Fruit fly (Drosophila melanogaster) whole organism, prepupa: Measurements from ENCODE around the gene CG32263.

Source experiments
- CG10631 ChIP-seq: fragments of 200-800 bp; sonication (Bioruptor generic); optimal IDR thresholded peaks from 2 replicates; lab custom pipeline; 2016; ENCODE audit warnings: missing biosample characterization, missing genetic modification characterization
- CG10669 ChIP-seq: fragments of 200-800 bp; sonication (Bioruptor generic); optimal IDR thresholded peaks from 3 replicates; lab custom pipeline; 2018; ENCODE audit warnings: missing biosample characterization, mild to moderate bottlenecking, missing genetic modification characterization, moderate library complexity
- CG11294 ChIP-seq: fragments of 200-800 bp; sonication (Bioruptor generic); IDR thresholded peaks from 2 replicates; pipeline ENCODE4 v1.3.6; 2022; ENCODE audit warnings: missing biosample characterization, missing genetic modification characterization
- CG11762 ChIP-seq: fragments of 200-800 bp; sonication (Bioruptor generic); optimal IDR thresholded peaks from 3 replicates; lab custom pipeline; 2016; ENCODE audit warnings: missing biosample characterization, missing genetic modification characterization; ENCODE audit not compliant: insufficient read depth
- CG11902 ChIP-seq: fragments of 200-800 bp; sonication (Bioruptor generic); optimal IDR thresholded peaks from 3 replicates; lab custom pipeline; 2016; ENCODE audit warnings: missing biosample characterization, missing genetic modification characterization
- CG15336 ChIP-seq: fragments of 200-800 bp; sonication (Bioruptor generic); IDR thresholded peaks from 2 replicates; pipeline ENCODE4 v1.3.6; 2022; ENCODE audit warnings: missing biosample characterization, missing genetic modification characterization
- CG16779 ChIP-seq: fragments of 200-800 bp; sonication (Bioruptor generic); optimal IDR thresholded peaks from 3 replicates; lab custom pipeline; 2017; ENCODE audit warnings: missing biosample characterization, mild to moderate bottlenecking, missing genetic modification characterization
- CG3032 ChIP-seq: fragments of 200-800 bp; optimal IDR thresholded peaks from 2 replicates; lab custom pipeline; 2019; ENCODE audit warnings: missing biosample characterization, mild to moderate bottlenecking, missing genetic modification characterization, moderate library complexity
- CG31627 ChIP-seq: fragments of 200-800 bp; sonication (Bioruptor generic); optimal IDR thresholded peaks from 3 replicates; lab custom pipeline; 2016; ENCODE audit warnings: missing biosample characterization, missing genetic modification characterization
- CG32006 ChIP-seq: fragments of 200-800 bp; sonication (Bioruptor generic); optimal IDR thresholded peaks from 3 replicates; lab custom pipeline; 2017; ENCODE audit warnings: missing biosample characterization, mild to moderate bottlenecking, missing genetic modification characterization
- CG34406 ChIP-seq: fragments of 200-800 bp; sonication (Bioruptor generic); optimal IDR thresholded peaks from 3 replicates; lab custom pipeline; 2016; ENCODE audit warnings: missing biosample characterization, missing genetic modification characterization
- CG3919 ChIP-seq: fragments of 200-800 bp; sonication (Bioruptor generic); optimal IDR thresholded peaks from 3 replicates; lab custom pipeline; 2016; ENCODE audit warnings: missing biosample characterization, missing genetic modification characterization
- CG4318 ChIP-seq: fragments of 200-800 bp; sonication (Bioruptor generic); optimal IDR thresholded peaks from 3 replicates; lab custom pipeline; 2017; ENCODE audit warnings: missing biosample characterization, mild to moderate bottlenecking, missing genetic modification characterization
- CG6163 ChIP-seq: fragments of 200-800 bp; sonication (Bioruptor generic); IDR thresholded peaks from 3 replicates; pipeline ENCODE4 v1.3.6; 2022; ENCODE audit warnings: missing biosample characterization, missing genetic modification characterization
- CG6276 ChIP-seq: fragments of 200-800 bp; sonication (Bioruptor generic); optimal IDR thresholded peaks from 2 replicates; lab custom pipeline; 2017; ENCODE audit warnings: missing biosample characterization, mild to moderate bottlenecking, missing genetic modification characterization
- CG6792 ChIP-seq: fragments of 200-800 bp; sonication (Bioruptor generic); optimal IDR thresholded peaks from 3 replicates; lab custom pipeline; 2016; ENCODE audit warnings: missing biosample characterization, missing genetic modification characterization
- CG7368 ChIP-seq: fragments of 200-800 bp; sonication (Bioruptor generic); optimal IDR thresholded peaks from 3 replicates; lab custom pipeline; 2016; ENCODE audit warnings: missing biosample characterization, missing genetic modification characterization
- CG8119 ChIP-seq: fragments of 200-800 bp; sonication (Bioruptor generic); IDR thresholded peaks from 3 replicates; pipeline ENCODE4 v1.3.6; 2022; ENCODE audit warnings: missing biosample characterization, missing genetic modification characterization
- CG9139 ChIP-seq: fragments of 200-800 bp; sonication (Bioruptor generic); optimal IDR thresholded peaks from 3 replicates; lab custom pipeline; 2017; ENCODE audit warnings: missing biosample characterization, mild to moderate bottlenecking, missing genetic modification characterization
- Eip75B ChIP-seq: fragments of 200-800 bp; sonication (Bioruptor generic); optimal IDR thresholded peaks from 3 replicates; lab custom pipeline; 2016; ENCODE audit warnings: missing biosample characterization, missing genetic modification characterization
- Eip78C ChIP-seq: fragments of 200-800 bp; sonication (Bioruptor generic); peaks from one replicate; lab custom pipeline; 2016; ENCODE audit warnings: missing biosample characterization, missing genetic modification characterization
- Eip93F ChIP-seq: fragments of 200-800 bp; sonication (Bioruptor generic); optimal IDR thresholded peaks from 2 replicates; lab custom pipeline; 2016; ENCODE audit warnings: missing biosample characterization, mild to moderate bottlenecking, missing genetic modification characterization
- Ets96B ChIP-seq: fragments of 200-800 bp; optimal IDR thresholded peaks from 2 replicates; lab custom pipeline; 2019; ENCODE audit warnings: missing biosample characterization, mild to moderate bottlenecking, missing genetic modification characterization, moderate library complexity
- Hr38 ChIP-seq: sonication (Bioruptor generic); optimal IDR thresholded peaks from 2 replicates; lab custom pipeline; 2016; ENCODE audit warnings: missing biosample characterization, missing genetic modification characterization
- Hr39 ChIP-seq: fragments of 200-800 bp; sonication (Bioruptor generic); optimal IDR thresholded peaks from 2 replicates; lab custom pipeline; 2016; ENCODE audit warnings: missing biosample characterization, missing genetic modification characterization
- Hr4 ChIP-seq: fragments of 200-800 bp; sonication (Bioruptor generic); optimal IDR thresholded peaks from 3 replicates; lab custom pipeline; 2016; ENCODE audit warnings: missing biosample characterization, missing genetic modification characterization
- OdsH ChIP-seq: fragments of 200-800 bp; sonication (Bioruptor generic); optimal IDR thresholded peaks from 3 replicates; lab custom pipeline; 2016; ENCODE audit warnings: missing biosample characterization, missing genetic modification characterization
- Sox102F ChIP-seq: fragments of 200-800 bp; sonication (Bioruptor generic); optimal IDR thresholded peaks from 2 replicates; lab custom pipeline; 2016; ENCODE audit warnings: missing biosample characterization, mild to moderate bottlenecking, missing genetic modification characterization
- Sox14 ChIP-seq: fragments of 200-800 bp; sonication (Bioruptor generic); optimal IDR thresholded peaks from 3 replicates; lab custom pipeline; 2016; ENCODE audit warnings: missing biosample characterization, missing genetic modification characterization
- Sox15 ChIP-seq: fragments of 200-800 bp; sonication (Bioruptor generic); optimal IDR thresholded peaks from 3 replicates; lab custom pipeline; 2016; ENCODE audit warnings: missing biosample characterization, missing genetic modification characterization
- cyc ChIP-seq: fragments of 200-800 bp; sonication (Bioruptor generic); optimal IDR thresholded peaks from 3 replicates; lab custom pipeline; 2016; ENCODE audit warnings: missing biosample characterization, missing genetic modification characterization
- eg ChIP-seq: fragments of 200-800 bp; sonication (Bioruptor generic); IDR thresholded peaks from 3 replicates; pipeline ENCODE4 v1.3.6; 2022; ENCODE audit warnings: missing biosample characterization, missing genetic modification characterization
- esn ChIP-seq: fragments of 200-800 bp; sonication (Bioruptor generic); optimal IDR thresholded peaks from 2 replicates; lab custom pipeline; 2016; ENCODE audit warnings: missing biosample characterization, mild to moderate bottlenecking, missing genetic modification characterization, moderate library complexity
- fd85E ChIP-seq: fragments of 200-800 bp; sonication (Bioruptor generic); optimal IDR thresholded peaks from 3 replicates; lab custom pipeline; 2016; ENCODE audit warnings: missing biosample characterization, missing genetic modification characterization
- fkh ChIP-seq: fragments of 200-800 bp; sonication (Bioruptor generic); optimal IDR thresholded peaks from 3 replicates; lab custom pipeline; 2017; ENCODE audit warnings: missing biosample characterization, mild to moderate bottlenecking, missing genetic modification characterization, moderate library complexity
- pdm3 ChIP-seq: fragments of 200-800 bp; sonication (Bioruptor generic); optimal IDR thresholded peaks from 3 replicates; lab custom pipeline; 2016; ENCODE audit warnings: missing biosample characterization, missing genetic modification characterization
- salr ChIP-seq, 2 experiments: fragments of 200-800 bp; sonication (Bioruptor generic); optimal IDR thresholded peaks; 3 replicates each; lab custom pipeline; 2016 to 2018; ENCODE audit warnings: missing biosample characterization in 2 of 2, missing genetic modification characterization in 2 of 2, mild to moderate bottlenecking in 1 of 2
- spab ChIP-seq: fragments of 200-800 bp; sonication (Bioruptor generic); optimal IDR thresholded peaks from 2 replicates; lab custom pipeline; 2017; ENCODE audit warnings: missing biosample characterization, mild to moderate bottlenecking, missing genetic modification characterization, missing genetic modification reagents
- svp ChIP-seq: fragments of 200-800 bp; sonication (Bioruptor generic); peaks from one replicate; lab custom pipeline; 2016; ENCODE audit warnings: missing biosample characterization, missing genetic modification characterization
- topi ChIP-seq: fragments of 200-800 bp; sonication (Bioruptor generic); optimal IDR thresholded peaks from 3 replicates; lab custom pipeline; 2016; ENCODE audit warnings: missing biosample characterization, missing genetic modification characterization
- vri ChIP-seq: fragments of 200-800 bp; sonication (Bioruptor generic); optimal IDR thresholded peaks from 3 replicates; lab custom pipeline; 2016; ENCODE audit warnings: missing biosample characterization, mild to moderate bottlenecking, missing genetic modification characterization

The CG32263 gene

DNA sequence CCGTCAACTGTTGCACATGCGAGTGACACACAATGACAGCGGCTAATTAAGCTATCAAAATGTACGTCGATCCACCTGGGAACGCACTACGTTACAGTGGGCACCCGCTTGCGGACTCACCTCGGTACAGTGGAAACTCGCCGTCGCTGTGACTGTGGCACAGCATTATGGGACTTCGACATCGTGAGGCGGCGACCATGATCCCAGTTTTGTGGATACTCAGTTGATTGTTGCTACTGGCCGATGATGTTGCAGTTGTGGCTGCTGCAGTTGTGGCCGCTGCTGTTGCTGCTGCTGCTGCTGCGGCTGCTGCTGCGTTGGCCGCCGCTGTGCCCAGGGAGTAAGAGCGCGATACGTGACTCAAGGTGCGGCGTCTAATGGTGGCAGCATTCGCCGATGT is 11.1 kb downstream of the CG32263 start:
- peak; percentile 2 for TF ChIP-seq CG3919 (GFP tag; lab: Kevin White, UChicago)
- TF ChIP-seq OdsH (GFP tag; lab: Kevin White, UChicago) = no peak
- TF ChIP-seq CG8119 (GFP tag; lab: Robert Waterston, UW) = no peak
- no peak for TF ChIP-seq CG6163 (GFP tag; lab: Robert Waterston, UW)
- no peak for TF ChIP-seq fkh
- TF ChIP-seq Hr39 (GFP tag; lab: Kevin White, UChicago) = no peak
- TF ChIP-seq esn (GFP tag; lab: Kevin White, UChicago) = no peak
- TF ChIP-seq Hr4 (GFP tag; lab: Kevin White, UChicago) = peak; percentile 24
- peak; percentile 22; the same call in 1 of the 2 replicates for TF ChIP-seq CG15336 (GFP tag; lab: Robert Waterston, UW)
- TF ChIP-seq CG11294 (GFP tag; lab: Robert Waterston, UW) = 0 out of 2 replicates have a peak, but pooled peaks have one; percentile 16
- TF ChIP-seq svp (GFP tag; lab: Kevin White, UChicago) = peak; percentile 8
- no peak for TF ChIP-seq CG4318 (GFP tag; lab: Kevin White, UChicago)
- no peak for TF ChIP-seq CG7368 (GFP tag; lab: Kevin White, UChicago)
- TF ChIP-seq cyc = no peak
- TF ChIP-seq fd85E (GFP tag; lab: Kevin White, UChicago) = no peak
- no peak for TF ChIP-seq Sox14 (GFP tag; lab: Kevin White, UChicago)
- no peak for TF ChIP-seq CG31627 (GFP tag; lab: Kevin White, UChicago)
- peak; percentile 57; the same call in 1 of the 3 replicates for TF ChIP-seq eg (GFP tag; lab: Robert Waterston, UW)
- TF ChIP-seq CG3032 (tag; lab: Kevin White, UChicago) = no peak
- TF ChIP-seq CG32006 = peak; percentile 36
- TF ChIP-seq CG6276 (GFP tag; lab: Kevin White, UChicago) = no peak
- TF ChIP-seq CG16779 = no peak
- no peak for TF ChIP-seq CG6792 (GFP tag; lab: Kevin White, UChicago)
- TF ChIP-seq pdm3 (GFP tag; lab: Kevin White, UChicago) = no peak

DNA sequence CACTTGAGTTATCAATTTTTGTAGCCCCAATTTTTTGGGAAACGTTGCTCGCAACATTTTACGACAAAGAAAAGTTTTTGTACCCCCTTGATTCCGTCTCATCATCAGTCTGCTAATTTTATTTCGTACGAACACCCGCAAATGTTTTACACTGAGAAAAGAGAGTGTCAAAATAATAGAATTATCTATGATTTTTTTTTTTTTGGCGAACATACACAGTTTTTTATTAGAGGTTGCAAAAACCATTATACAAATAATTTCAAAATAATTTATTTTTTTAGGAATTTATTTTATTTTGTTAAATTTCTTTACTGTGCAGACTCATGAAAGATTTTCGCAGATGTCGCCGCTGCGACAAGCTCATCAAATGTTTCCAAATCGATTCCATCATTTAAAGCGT is 12.4 kb downstream of the CG32263 start:
- TF ChIP-seq CG8119 (GFP tag; lab: Robert Waterston, UW) = 0 out of 3 replicates have a peak, but pooled peaks have one; percentile 35
- TF ChIP-seq CG9139 (GFP tag; lab: Kevin White, UChicago) = no peak
- no peak for TF ChIP-seq Eip93F (GFP tag; lab: Kevin White, UChicago)
- TF ChIP-seq Eip78C (GFP tag; lab: Kevin White, UChicago) = peak; percentile 59
- TF ChIP-seq CG3032 (tag; lab: Kevin White, UChicago) = no peak
- no peak for TF ChIP-seq CG11762 (GFP tag; lab: Kevin White, UChicago)
- no peak for TF ChIP-seq Hr39 (GFP tag; lab: Kevin White, UChicago)
- 0 out of 2 replicates have a peak, but pooled peaks have one; percentile 27 for TF ChIP-seq CG15336 (GFP tag; lab: Robert Waterston, UW)

DNA sequence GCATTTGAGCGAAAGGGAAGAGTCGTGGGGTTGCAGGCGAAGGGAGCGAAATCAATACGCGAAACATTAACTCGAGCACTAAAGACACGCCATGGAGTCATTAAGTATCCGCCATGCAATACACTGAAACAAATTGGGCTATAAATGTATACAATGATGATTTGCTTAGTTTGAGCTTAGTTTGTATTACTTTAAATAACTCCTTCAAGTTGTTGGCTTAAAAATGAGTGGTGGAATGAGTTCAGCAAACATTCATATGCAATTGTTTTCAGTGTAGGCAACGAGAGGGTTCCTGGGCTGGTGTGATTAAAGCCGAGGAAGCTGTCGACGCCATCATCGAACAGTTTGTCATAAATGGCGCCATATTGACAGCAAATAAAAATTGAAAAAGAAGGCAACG is 13.2 kb downstream of the CG32263 start:
- peak; percentile 25; the same call in 1 of the 3 replicates for TF ChIP-seq CG6163 (GFP tag; lab: Robert Waterston, UW)
- no peak for TF ChIP-seq CG34406 (GFP tag; lab: Kevin White, UChicago)
- no peak for TF ChIP-seq esn (GFP tag; lab: Kevin White, UChicago)
- peak; percentile 4 for TF ChIP-seq CG32006

DNA sequence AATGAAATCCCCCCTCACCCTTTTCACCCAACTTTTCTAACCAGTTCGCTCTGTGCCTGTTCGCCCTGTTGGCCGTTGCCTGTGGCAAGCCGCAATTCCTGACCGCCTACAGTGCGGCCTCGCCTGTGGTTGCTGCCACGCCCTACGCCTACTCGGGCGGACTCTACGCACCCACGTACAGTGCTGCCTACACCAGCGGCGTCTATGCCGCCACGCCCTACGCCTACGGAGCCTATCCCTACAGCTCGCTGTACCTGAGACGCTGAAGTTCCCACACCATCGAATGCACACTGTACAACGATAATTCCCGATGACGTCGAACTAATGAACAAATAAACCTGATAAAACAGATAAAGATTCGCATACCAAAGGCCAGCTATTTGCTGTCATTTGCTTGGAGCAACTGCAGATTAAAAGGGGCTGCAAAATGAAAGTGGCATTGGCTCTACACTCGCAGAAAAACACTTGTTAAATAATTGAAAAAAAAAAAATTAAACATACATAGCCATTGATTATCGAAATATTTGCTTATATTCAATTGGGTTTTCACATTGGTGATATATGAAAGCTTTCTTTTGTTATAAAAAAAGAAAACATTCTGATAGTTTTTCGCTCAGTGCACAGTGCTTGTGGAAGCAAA is 19.8 kb downstream of the CG32263 start:
- TF ChIP-seq Sox102F (GFP tag; lab: Kevin White, UChicago) (no peak), vri (no peak), CG11902 (GFP tag; lab: Kevin White, UChicago) (peak; percentile 16), pdm3 (GFP tag; lab: Kevin White, UChicago) (peak; percentile 20), eg (GFP tag; lab: Robert Waterston, UW) (peak; percentile 55; the same call in 2 of the 3 replicates), Sox14 (GFP tag; lab: Kevin White, UChicago) (no peak), Sox15 (no peak), Hr39 (GFP tag; lab: Kevin White, UChicago) (peak; percentile 12), CG3919 (GFP tag; lab: Kevin White, UChicago) (peak; percentile 39), Hr4 (GFP tag; lab: Kevin White, UChicago) (peak; percentile 38), salr (GFP tag; optimal IDR thresholded peaks at IDR 0.05; lab: Kevin White, UChicago) (peak in 1 of 2 experiments; percentile 33), Eip75B (peak; percentile 20), CG6792 (GFP tag; lab: Kevin White, UChicago) (peak; percentile 20), CG10631 (GFP tag; lab: Kevin White, UChicago) (peak; percentile 41), CG10669 (GFP tag; lab: Kevin White, UChicago) (no peak), CG6276 (GFP tag; lab: Kevin White, UChicago) (peak; percentile 53), Ets96B (peak; percentile 11), Eip78C (GFP tag; lab: Kevin White, UChicago) (peak; percentile 75), CG7368 (GFP tag; lab: Kevin White, UChicago) (peak; percentile 18), spab (GFP tag; lab: Kevin White, UChicago) (peak; percentile 1), topi (peak; percentile 22), CG15336 (GFP tag; lab: Robert Waterston, UW) (peak; percentile 41; the same call in 1 of the 2 replicates), CG32006 (peak; percentile 58), CG4318 (GFP tag; lab: Kevin White, UChicago) (no peak), CG6163 (GFP tag; lab: Robert Waterston, UW) (peak; percentile 14; the same call in 1 of the 3 replicates), esn (GFP tag; lab: Kevin White, UChicago) (peak; percentile 32), Hr38 (GFP tag; lab: Kevin White, UChicago) (no peak)
